Worm (Caenorhabditis elegans) whole organism, late embryonic: ENCODE measurements around the gene ZK105.8.

Source experiments
- C38D4.7 ChIP-seq: fragments of 200-800 bp; sonication (Bioruptor generic); optimal IDR thresholded peaks from 2 replicates; lab custom pipeline; 2018; ENCODE audit warnings: mild to moderate bottlenecking, missing genetic modification characterization, moderate library complexity, missing compliant biosample characterization
- Y22D7AL.16 ChIP-seq: sonication (generic microtip); optimal IDR thresholded peaks from 2 replicates; lab custom pipeline; 2016; ENCODE audit warnings: missing genetic modification characterization, missing compliant biosample characterization
- ceh-14 ChIP-seq: sonication (generic microtip); optimal IDR thresholded peaks from 2 replicates; lab custom pipeline; 2016; ENCODE audit warnings: missing genotype, missing genetic modification characterization, missing compliant biosample characterization
- ceh-19 ChIP-seq: fragments of 200-800 bp; sonication (Bioruptor generic); optimal IDR thresholded peaks from 2 replicates; lab custom pipeline; 2018; ENCODE audit warnings: mild to moderate bottlenecking, missing genetic modification characterization, missing compliant biosample characterization
- ceh-2 ChIP-seq: sonication (generic microtip); optimal IDR thresholded peaks from 2 replicates; lab custom pipeline; 2016; ENCODE audit warnings: missing genotype, missing genetic modification characterization, missing compliant biosample characterization
- ceh-22 ChIP-seq: sonication (generic microtip); optimal IDR thresholded peaks from 2 replicates; lab custom pipeline; 2017; ENCODE audit warnings: missing biosample characterization, missing genetic modification characterization
- ceh-30 ChIP-seq: fragments of 150-350 bp; optimal IDR thresholded peaks from 2 replicates; lab custom pipeline; 2014; ENCODE audit warnings: missing biosample characterization, missing genetic modification characterization
- ceh-31 ChIP-seq: sonication (generic microtip); optimal IDR thresholded peaks from 2 replicates; lab custom pipeline; 2016; ENCODE audit warnings: missing genetic modification characterization, missing compliant biosample characterization
- ceh-34 ChIP-seq: sonication (generic microtip); optimal IDR thresholded peaks from 2 replicates; lab custom pipeline; 2016; ENCODE audit warnings: mild to moderate bottlenecking, missing genetic modification characterization, missing compliant biosample characterization
- ceh-48 ChIP-seq: sonication (generic microtip); optimal IDR thresholded peaks from 2 replicates; lab custom pipeline; 2016; ENCODE audit warnings: missing genetic modification characterization, inconsistent platforms, missing compliant biosample characterization
- che-1 ChIP-seq: sonication (generic microtip); optimal IDR thresholded peaks from 2 replicates; lab custom pipeline; 2016; ENCODE audit warnings: mild to moderate bottlenecking, missing genetic modification characterization, missing compliant biosample characterization
- dmd-4 ChIP-seq: sonication (generic microtip); optimal IDR thresholded peaks from 2 replicates; lab custom pipeline; 2016; ENCODE audit warnings: borderline replicate concordance, missing genetic modification characterization, missing compliant biosample characterization
- elt-2 ChIP-seq: sonication (generic microtip); optimal IDR thresholded peaks from 2 replicates; lab custom pipeline; 2016; ENCODE audit warnings: missing genetic modification reagents, missing genetic modification characterization, missing compliant biosample characterization
- fkh-10 ChIP-seq: fragments of 150-350 bp; optimal IDR thresholded peaks from 2 replicates; lab custom pipeline; 2014; ENCODE audit warnings: missing biosample characterization, missing genetic modification reagents, missing genetic modification characterization
- fkh-6 ChIP-seq: sonication (generic microtip); optimal IDR thresholded peaks from 2 replicates; lab custom pipeline; 2016; ENCODE audit warnings: missing genetic modification characterization, missing compliant biosample characterization
- hlh-13 ChIP-seq: fragments of 200-800 bp; sonication (Bioruptor generic); optimal IDR thresholded peaks from 2 replicates; lab custom pipeline; 2018; ENCODE audit warnings: mild to moderate bottlenecking, missing genetic modification characterization, missing compliant biosample characterization
- hlh-15 ChIP-seq: sonication (generic microtip); optimal IDR thresholded peaks from 2 replicates; lab custom pipeline; 2016; ENCODE audit warnings: missing genetic modification characterization, missing compliant biosample characterization
- hlh-30 ChIP-seq: sonication (generic microtip); optimal IDR thresholded peaks from 2 replicates; lab custom pipeline; 2017; ENCODE audit warnings: antibody characterized with exemption, missing genetic modification characterization, missing compliant biosample characterization; ENCODE audit not compliant: insufficient read depth
- hlh-6 ChIP-seq: sonication (generic microtip); optimal IDR thresholded peaks from 2 replicates; lab custom pipeline; 2016; ENCODE audit warnings: missing genotype, missing genetic modification characterization, missing compliant biosample characterization
- hlh-8 ChIP-seq: sonication (generic microtip); optimal IDR thresholded peaks from 2 replicates; lab custom pipeline; 2016; ENCODE audit warnings: missing genotype, missing genetic modification characterization, missing compliant biosample characterization
- madf-2 ChIP-seq: sonication (generic microtip); optimal IDR thresholded peaks from 2 replicates; lab custom pipeline; 2017; ENCODE audit warnings: missing genetic modification characterization, missing compliant biosample characterization
- mec-3 ChIP-seq: sonication (generic microtip); optimal IDR thresholded peaks from 2 replicates; lab custom pipeline; 2016; ENCODE audit warnings: borderline replicate concordance, missing genetic modification characterization, missing compliant biosample characterization
- nhr-11 ChIP-seq: fragments of 150-350 bp; optimal IDR thresholded peaks from 2 replicates; lab custom pipeline; 2014; ENCODE audit warnings: missing biosample characterization, missing genetic modification characterization
- nhr-232 ChIP-seq: sonication (generic microtip); optimal IDR thresholded peaks from 2 replicates; lab custom pipeline; 2016; ENCODE audit warnings: missing genetic modification characterization, missing compliant biosample characterization
- pag-3 ChIP-seq: sonication (generic microtip); optimal IDR thresholded peaks from 2 replicates; lab custom pipeline; 2016; ENCODE audit warnings: missing compliant biosample characterization, missing genetic modification characterization, borderline replicate concordance
- pax-1 ChIP-seq: fragments of 150-350 bp; optimal IDR thresholded peaks from 2 replicates; lab custom pipeline; 2014; ENCODE audit warnings: missing biosample characterization, missing genetic modification characterization
- pha-2 ChIP-seq: sonication (generic microtip); optimal IDR thresholded peaks from 2 replicates; lab custom pipeline; 2017; ENCODE audit warnings: mild to moderate bottlenecking, missing genetic modification characterization, missing compliant biosample characterization
- pha-4 ChIP-seq: fragments of 150-350 bp; optimal IDR thresholded peaks from 2 replicates; lab custom pipeline; 2018; ENCODE audit warnings: missing biosample characterization, missing genetic modification reagents, missing genetic modification characterization
- pros-1 ChIP-seq: fragments of 150-350 bp; optimal IDR thresholded peaks from 2 replicates; lab custom pipeline; 2014; ENCODE audit warnings: missing biosample characterization, missing genetic modification reagents, missing genetic modification characterization
- rnt-1 ChIP-seq: sonication (generic microtip); optimal IDR thresholded peaks from 2 replicates; lab custom pipeline; 2016; ENCODE audit warnings: missing genetic modification characterization, missing compliant biosample characterization
- sox-2 ChIP-seq: fragments of 200-800 bp; sonication (Bioruptor generic); IDR thresholded peaks from 2 replicates; pipeline ENCODE4 v1.3.6; 2022; ENCODE audit warnings: missing genetic modification reagents, missing genetic modification characterization, missing compliant biosample characterization
- syd-9 ChIP-seq: sonication (generic microtip); optimal IDR thresholded peaks from 2 replicates; lab custom pipeline; 2016; ENCODE audit warnings: mild to moderate bottlenecking, missing genetic modification characterization, moderate library complexity, missing compliant biosample characterization
- ttx-3 ChIP-seq: sonication (generic microtip); optimal IDR thresholded peaks from 2 replicates; lab custom pipeline; 2016; ENCODE audit warnings: missing genetic modification reagents, missing genetic modification characterization, missing compliant biosample characterization
- unc-3 ChIP-seq, 2 experiments: fragments of 200-800 bp in 1 of 2; sonication (Bioruptor generic) in 1 of 2; sonication (generic microtip) in 1 of 2; conservative IDR thresholded peaks in 1 of 2; optimal IDR thresholded peaks in 1 of 2; 2 replicates each; pipeline versions ENCODE4 v1.3.6 to Lab custom; 2016 to 2022; ENCODE audit warnings: missing compliant biosample characterization in 2 of 2, missing genetic modification characterization in 2 of 2, missing genetic modification reagents in 1 of 2
- unc-42 ChIP-seq: sonication (generic microtip); optimal IDR thresholded peaks from 2 replicates; lab custom pipeline; 2016; ENCODE audit warnings: missing genotype, missing genetic modification characterization, missing compliant biosample characterization
- unc-55 ChIP-seq: sonication (generic microtip); optimal IDR thresholded peaks from 2 replicates; lab custom pipeline; 2017; ENCODE audit warnings: missing biosample characterization, missing genetic modification reagents, missing genetic modification characterization
- unc-86 ChIP-seq: sonication (generic microtip); optimal IDR thresholded peaks from 2 replicates; lab custom pipeline; 2016; ENCODE audit warnings: missing genetic modification characterization, missing compliant biosample characterization

Gene ZK105.8

DNA sequence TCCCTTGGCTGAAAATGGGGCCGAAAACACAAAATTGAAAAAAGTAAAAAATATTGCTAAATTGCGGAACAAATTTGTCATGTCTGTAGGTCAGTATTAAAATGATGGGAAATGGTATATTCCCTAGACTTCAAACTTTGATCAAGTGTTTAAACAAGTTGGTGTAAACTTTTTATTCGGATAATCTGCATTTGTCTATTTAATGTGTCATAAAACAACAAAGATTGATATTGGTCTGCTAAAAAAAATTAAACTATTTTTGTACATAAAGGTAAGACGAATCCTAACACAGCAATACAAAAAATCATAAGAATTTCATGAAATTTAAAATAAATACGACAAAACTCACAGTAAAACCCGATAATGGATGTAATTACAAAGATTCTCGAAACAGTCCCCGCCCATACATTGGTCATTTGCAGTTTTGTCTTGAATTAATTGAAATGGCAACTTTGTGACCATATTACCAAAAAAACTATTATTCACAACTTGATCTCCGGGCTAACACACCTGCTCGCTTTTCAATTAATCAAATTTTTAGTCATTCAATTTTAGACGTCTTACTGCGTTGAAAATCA is at the start of gene ZK105.8, which contains the start of gene ZK105.6:
TSS of gene ZK105.8 (plus strand) at position 528 of the 578 bp plus-strand sequence.
TSS of gene ZK105.6 (minus strand) at position 101 of the 578 bp plus-strand sequence.
- TF ChIP-seq Y22D7AL.16 (tag; lab: Kevin White, UChicago) (no peak), madf-2 (tag; lab: Kevin White, UChicago) (no peak), fkh-6 (tag; lab: Kevin White, UChicago) (no peak), ceh-19 (GFP tag; lab: Kevin White, UChicago) (no peak), unc-42 (tag; lab: Kevin White, UChicago) (peak; percentile 18), nhr-11 (tag; lab: Kevin White, UChicago) (no peak), che-1 (tag; lab: Kevin White, UChicago) (no peak), ceh-30 (no peak), unc-3 (GFP tag; conservative IDR thresholded peaks at IDR 0.05; lab: Robert Waterston, UW) (no peak), unc-3 (tag; optimal IDR thresholded peaks at IDR 0.05; lab: Kevin White, UChicago) (no peak)

DNA sequence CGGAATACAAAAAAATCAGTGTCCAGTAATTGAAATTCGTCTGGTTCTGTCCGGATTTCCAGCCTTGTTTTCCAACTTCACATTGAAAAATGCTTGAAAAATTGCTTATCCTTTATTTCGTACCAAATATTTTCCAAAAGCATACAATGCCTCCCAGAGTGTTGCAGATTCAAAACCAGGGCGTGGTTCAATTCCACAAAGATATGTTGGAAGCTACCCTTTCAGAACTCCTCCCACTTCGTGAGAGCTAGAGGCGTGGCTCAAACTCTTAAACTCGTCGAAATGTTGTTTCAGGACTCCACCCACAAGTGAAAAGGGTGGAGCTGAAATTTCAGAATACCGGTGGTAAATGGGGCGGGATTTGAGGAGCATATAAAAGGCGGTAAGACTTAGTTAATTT is 48.4 kb upstream of the ZK105.8 start, which contains the start of gene C12D5.3:
TSS of gene C12D5.3 (plus strand) at position 301 of the 400 bp plus-strand sequence.
- TF ChIP-seq unc-86 (tag; lab: Kevin White, UChicago) (no peak), ceh-48 (tag; lab: Kevin White, UChicago) (no peak), mec-3 (tag; lab: Kevin White, UChicago) (no peak)
- TF ChIP-seq, all 69 proteins: peak for 0

DNA sequence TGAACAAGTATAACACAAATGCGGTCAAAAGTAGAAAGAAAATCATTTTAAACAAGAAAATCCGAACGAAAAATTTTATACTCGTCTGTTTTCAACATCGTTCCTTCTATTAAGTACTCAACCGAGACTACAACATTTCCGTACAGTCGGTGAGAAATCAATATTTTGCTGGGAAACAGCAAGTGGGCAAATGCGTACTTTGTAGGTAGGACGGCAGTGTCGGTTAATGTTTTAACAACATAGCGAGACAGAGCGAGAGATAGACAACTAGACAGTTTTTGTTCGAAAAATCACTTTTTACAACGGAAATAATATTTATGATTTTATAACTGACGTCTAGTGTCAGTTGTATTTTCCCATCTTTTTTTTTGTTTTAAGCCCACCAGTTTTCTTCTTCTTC is 42.9 kb upstream of the ZK105.8 start, which contains the start of gene cyp-33A1:
TSS of gene cyp-33A1 (minus strand) at position 72 of the 400 bp plus-strand sequence.
- TF ChIP-seq ceh-2 (tag; lab: Kevin White, UChicago) (no peak), syd-9 (tag; lab: Kevin White, UChicago) (no peak), pax-1 (tag; lab: Kevin White, UChicago) (no peak), ceh-30 (no peak), rnt-1 (tag; lab: Kevin White, UChicago) (no peak)
- TF ChIP-seq, all 69 proteins: peak for 0

DNA sequence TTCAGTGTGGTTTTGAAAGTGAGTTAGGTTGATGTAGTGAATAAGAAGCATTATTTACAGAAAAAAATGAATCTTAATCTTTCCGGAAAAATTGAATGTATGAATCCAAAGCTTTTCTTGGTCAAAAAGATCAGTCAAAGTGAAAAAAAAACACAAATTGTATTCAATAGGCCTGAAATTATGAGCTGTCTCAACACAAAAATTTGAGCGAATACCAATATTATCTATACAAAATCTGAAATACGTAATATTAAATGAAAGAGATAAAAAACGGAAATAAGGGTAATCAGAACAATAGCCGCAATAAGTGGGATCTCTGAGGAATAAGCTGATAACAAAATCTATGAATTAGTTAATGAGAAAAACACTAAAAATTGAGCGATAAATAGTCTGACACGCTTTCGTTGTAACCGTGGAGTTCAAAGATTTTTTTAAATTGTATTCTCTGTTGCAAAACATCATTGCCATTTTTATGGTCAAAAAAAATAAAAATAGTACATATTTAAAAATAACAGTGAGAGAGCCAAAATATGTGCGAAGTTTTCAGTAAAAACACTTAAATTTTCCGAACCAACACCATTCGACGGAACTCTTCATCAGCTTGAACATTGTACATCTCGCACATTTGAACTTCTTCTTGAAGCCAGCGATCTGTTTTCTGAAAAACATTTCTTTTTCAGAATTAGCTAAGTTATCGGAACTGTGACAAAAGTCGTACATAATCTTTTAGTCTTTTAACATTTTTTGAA is 40.2 kb upstream of the ZK105.8 start, which contains the start of gene sre-11:
TSS of gene sre-11 (minus strand) at position 51 of the 749 bp plus-strand sequence.
- TF ChIP-seq pag-3 (tag; lab: Kevin White, UChicago) (no peak), sox-2 (GFP tag; lab: Robert Waterston, UW) (no peak), unc-55 (no peak), fkh-10 (GFP tag; lab: Kevin White, UChicago) (no peak), ceh-14 (tag; lab: Kevin White, UChicago) (no peak), elt-2 (no peak), dmd-4 (tag; lab: Kevin White, UChicago) (no peak), hlh-30 (tag; lab: Kevin White, UChicago) (no peak), hlh-8 (tag; lab: Kevin White, UChicago) (no peak), C38D4.7 (GFP tag; lab: Kevin White, UChicago) (no peak), fkh-6 (tag; lab: Kevin White, UChicago) (no peak), hlh-13 (GFP tag; lab: Kevin White, UChicago) (no peak), pha-4 (tag; lab: Kevin White, UChicago) (no peak), ceh-2 (tag; lab: Kevin White, UChicago) (no peak), ceh-34 (tag; lab: Kevin White, UChicago) (no peak), hlh-15 (tag; lab: Kevin White, UChicago) (no peak)

DNA sequence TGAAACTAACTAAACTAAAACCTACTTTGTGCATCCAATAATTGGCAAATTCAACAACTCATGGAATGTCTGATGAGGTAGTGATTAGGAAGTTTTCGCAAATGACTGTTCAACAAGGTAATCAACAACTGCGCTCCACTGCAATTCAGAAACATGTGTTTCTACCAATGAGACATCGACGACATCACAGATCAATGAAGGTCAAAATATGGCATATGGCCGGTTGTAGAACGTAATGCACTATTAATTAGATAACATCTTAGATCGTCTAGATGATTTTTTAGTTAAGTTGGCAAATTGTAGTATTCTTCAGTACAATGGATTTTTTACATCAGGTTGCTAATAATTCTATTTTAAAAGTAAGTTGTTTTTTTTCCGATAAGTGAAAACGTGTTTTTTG is 38.1 kb upstream of the ZK105.8 start, which contains the start of the genes nhr-94 and nhr-152:
TSS of gene nhr-94 (minus strand) at position 147 of the 400 bp plus-strand sequence.
TSS of gene nhr-152 (plus strand) at position 162 of the 400 bp plus-strand sequence.
- no peak for TF ChIP-seq pax-1 (tag; lab: Kevin White, UChicago)
- TF ChIP-seq dmd-4 (tag; lab: Kevin White, UChicago) = no peak
- TF ChIP-seq nhr-232 (tag; lab: Kevin White, UChicago) = no peak
- TF ChIP-seq hlh-30 (tag; lab: Kevin White, UChicago) = no peak
- no peak for TF ChIP-seq pros-1 (tag; lab: Kevin White, UChicago)
- no peak for TF ChIP-seq pha-2 (tag; lab: Kevin White, UChicago)
- TF ChIP-seq ceh-22 (tag; lab: Kevin White, UChicago) = no peak
- no peak for TF ChIP-seq ceh-31 (tag; lab: Kevin White, UChicago)
- no peak for TF ChIP-seq unc-86 (tag; lab: Kevin White, UChicago)
- TF ChIP-seq ttx-3 = no peak
- TF ChIP-seq hlh-6 (tag; lab: Kevin White, UChicago) = no peak
